Worm (Caenorhabditis elegans): ENCODE measurements around the gene grd-14.

The grd-14 gene

DNA sequence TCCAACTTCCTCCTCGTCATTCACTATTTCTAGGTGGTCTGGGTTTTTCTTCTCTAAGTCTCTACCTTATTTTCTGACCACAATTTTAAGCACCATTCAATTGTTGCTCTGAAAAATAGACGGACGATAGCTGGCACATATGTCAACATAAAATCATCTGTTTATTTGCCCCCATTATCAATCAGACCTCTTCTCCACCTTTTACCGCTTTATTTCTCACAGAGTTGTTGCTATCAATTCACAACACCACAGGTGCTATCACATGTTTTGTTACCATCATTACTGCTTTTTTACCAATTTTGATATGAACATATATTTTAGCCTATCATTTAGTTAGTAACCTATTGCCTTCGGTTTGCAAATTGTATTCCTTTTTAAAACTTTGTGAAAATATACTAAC is 7.1 kb upstream of the grd-14 start (continued):
- TF ChIP-seq ceh-32 (tag; optimal IDR thresholded peaks at IDR 0.05; ENCODE audit: poor library complexity) (no peak), vab-7 (GFP tag; IDR thresholded peaks at IDR 0.05) (no peak), nhr-111 (GFP tag; optimal IDR thresholded peaks at IDR 0.05) (no peak), nhr-10 (tag; optimal IDR thresholded peaks at IDR 0.05) (no peak), nhr-237 (tag; optimal IDR thresholded peaks at IDR 0.05) (no peak), F26F4.8 (GFP tag; conservative IDR thresholded peaks at IDR 0.05) (no peak), mxl-2 (GFP tag; conservative IDR thresholded peaks at IDR 0.05) (no peak), lin-29 (GFP tag; IDR thresholded peaks at IDR 0.05) (no peak), hlh-30 (tag; optimal IDR thresholded peaks at IDR 0.05; ENCODE audit: insufficient read depth) (peak; percentile 11), D1046.2 (GFP tag; IDR thresholded peaks at IDR 0.05) (no peak), ZK546.5 (tag; optimal IDR thresholded peaks at IDR 0.05) (no peak), daf-19 (GFP tag; conservative IDR thresholded peaks at IDR 0.05) (no peak), aly-2 (tag; optimal IDR thresholded peaks at IDR 0.05) (no peak), arid-1 (GFP tag; conservative IDR thresholded peaks at IDR 0.05) (no peak), duxl-1 (tag; optimal IDR thresholded peaks at IDR 0.05; ENCODE audit: poor library complexity) (no peak), Y5F2A.4 (GFP tag; optimal IDR thresholded peaks at IDR 0.05) (no peak), daf-16 (GFP tag; optimal IDR thresholded peaks at IDR 0.05) (no peak), daf-16 (tag; optimal IDR thresholded peaks at IDR 0.05) (peak; percentile 91), mxl-3 (GFP tag; optimal IDR thresholded peaks at IDR 0.05) (no peak), dmd-6 (GFP tag; IDR thresholded peaks at IDR 0.05) (no peak), ces-1 (GFP tag; optimal IDR thresholded peaks at IDR 0.05) (no peak), ama-1 (optimal IDR thresholded peaks at IDR 0.05) (no peak), nhr-28 (tag; optimal IDR thresholded peaks at IDR 0.05) (peak; percentile 71), T20F7.1 (GFP tag; optimal IDR thresholded peaks at IDR 0.05) (no peak), nhr-76 (tag; optimal IDR thresholded peaks at IDR 0.05) (no peak)

DNA sequence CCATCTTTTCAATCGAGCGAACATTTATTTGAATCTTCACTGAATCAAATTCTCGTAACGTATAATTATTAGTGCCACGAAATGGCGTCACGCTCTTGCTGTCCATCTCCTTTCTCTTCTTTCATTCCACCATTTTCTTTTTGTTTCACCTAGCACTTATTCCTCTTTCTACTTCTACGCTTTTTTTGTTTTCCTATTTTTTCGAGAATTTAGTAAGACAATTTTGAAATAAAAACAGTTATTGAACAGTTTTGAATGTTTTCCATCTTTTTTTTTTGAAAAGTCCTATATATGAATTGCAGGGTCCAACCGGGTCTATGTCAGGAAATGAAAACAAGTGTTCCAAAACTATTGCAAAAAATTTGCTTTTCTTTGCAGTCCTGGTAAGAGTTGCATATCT is 4.8 kb upstream of the grd-14 start, which contains the start of gene T01B10.5:
T01B10.5 (plus strand) TSS at position 301 of the 400 bp plus-strand sequence.
- TF ChIP-seq D1046.2 (GFP tag; IDR thresholded peaks at IDR 0.05), result no peak
- no peak for TF ChIP-seq nhr-25 (tag; optimal IDR thresholded peaks at IDR 0.05; ENCODE audit: borderline replicate concordance, insufficient read depth)
- no peak for TF ChIP-seq mdt-29 (GFP tag; IDR thresholded peaks at IDR 0.05)
- TF ChIP-seq lir-3 (tag; optimal IDR thresholded peaks at IDR 0.05), result no peak
- no peak for TF ChIP-seq nhr-111 (GFP tag; optimal IDR thresholded peaks at IDR 0.05)
- TF ChIP-seq T26A8.4 (GFP tag; IDR thresholded peaks at IDR 0.05), result no peak
- no peak for TF ChIP-seq mxl-3 (GFP tag; optimal IDR thresholded peaks at IDR 0.05)
- TF ChIP-seq daf-16 (GFP tag; optimal IDR thresholded peaks at IDR 0.05), result no peak
- TF ChIP-seq daf-16 (tag; optimal IDR thresholded peaks at IDR 0.05), result no peak
- TF ChIP-seq mdl-1 (tag; optimal IDR thresholded peaks at IDR 0.05), result no peak
- TF ChIP-seq aly-2 (tag; optimal IDR thresholded peaks at IDR 0.05), result no peak
- no peak for TF ChIP-seq Y5F2A.4 (GFP tag; optimal IDR thresholded peaks at IDR 0.05)
- no peak for TF ChIP-seq cey-2 (tag; optimal IDR thresholded peaks at IDR 0.05; ENCODE audit: borderline replicate concordance, insufficient read depth)
- no peak for TF ChIP-seq snpc-4 (tag; optimal IDR thresholded peaks at IDR 0.05)
- TF ChIP-seq ctbp-1 (GFP tag; IDR thresholded peaks at IDR 0.05), result no peak
- no peak for TF ChIP-seq zag-1 (tag; optimal IDR thresholded peaks at IDR 0.05)
- TF ChIP-seq Y48G9A.11 (GFP tag; IDR thresholded peaks at IDR 0.05), result no peak
- TF ChIP-seq nhr-102 (tag; optimal IDR thresholded peaks at IDR 0.05), result no peak
- no peak for TF ChIP-seq egl-43 (GFP tag; IDR thresholded peaks at IDR 0.05)
- TF ChIP-seq dve-1 (tag; optimal IDR thresholded peaks at IDR 0.05; ENCODE audit: insufficient read depth), result no peak
- no peak for TF ChIP-seq ztf-11 (tag; optimal IDR thresholded peaks at IDR 0.05)

DNA sequence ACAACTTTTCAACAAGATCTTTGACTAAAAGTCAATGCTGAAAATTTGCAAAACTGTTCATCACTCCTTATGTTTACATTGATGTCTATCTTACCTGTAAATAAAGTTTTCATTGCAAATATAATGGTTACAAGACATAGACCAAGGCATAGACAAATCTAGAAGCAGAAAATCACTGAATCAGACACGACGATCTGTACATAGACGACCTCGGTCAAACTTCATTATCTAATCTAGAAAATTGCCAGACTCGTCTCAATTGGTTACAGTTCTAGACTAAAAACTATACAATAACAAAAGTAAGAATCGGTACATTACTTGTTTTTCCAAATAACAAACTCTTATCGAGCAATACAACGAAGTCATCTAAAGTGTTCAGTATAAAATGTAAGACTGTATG is 1.1 kb downstream of the grd-14 start, which contains the start of gene grd-4:
grd-4 (plus strand) TSS at position 301 of the 400 bp plus-strand sequence.
- TF ChIP-seq sdz-12 (GFP tag; optimal IDR thresholded peaks at IDR 0.05), result no peak
- TF ChIP-seq F10B5.3 (tag; optimal IDR thresholded peaks at IDR 0.05), result no peak
- TF ChIP-seq hif-1 (tag; optimal IDR thresholded peaks at IDR 0.05), result no peak
- no peak for TF ChIP-seq ZK546.5 (tag; optimal IDR thresholded peaks at IDR 0.05)
- TF ChIP-seq F44E2.7 (GFP tag; IDR thresholded peaks at IDR 0.05), result no peak
- no peak for TF ChIP-seq hmg-1.1 (GFP tag; IDR thresholded peaks at IDR 0.05)
- no peak for TF ChIP-seq nhr-102 (tag; optimal IDR thresholded peaks at IDR 0.05)
- TF ChIP-seq mdl-1 (tag; optimal IDR thresholded peaks at IDR 0.05), result no peak
- TF ChIP-seq lin-1 (GFP tag; IDR thresholded peaks at IDR 0.05), result no peak
- no peak for TF ChIP-seq daf-19 (GFP tag; conservative IDR thresholded peaks at IDR 0.05)
- no peak for TF ChIP-seq saeg-2 (GFP tag; IDR thresholded peaks at IDR 0.05)
